Worm (Caenorhabditis elegans) whole organism, mixed stage, embryonic: ENCODE data around the gene T06D8.10.

Source experiments
- blmp-1 ChIP-seq: fragments of 150-350 bp; optimal IDR thresholded peaks from 2 replicates; lab custom pipeline; 2014; ENCODE audit warnings: missing biosample characterization, missing genetic modification characterization
- ceh-39 ChIP-seq: fragments of 150-350 bp; optimal IDR thresholded peaks from 2 replicates; lab custom pipeline; 2014; ENCODE audit warnings: missing biosample characterization, missing genetic modification characterization
- elt-1 ChIP-seq: sonication (generic microtip); optimal IDR thresholded peaks from 2 replicates; lab custom pipeline; 2017; ENCODE audit warnings: missing genetic modification characterization, mild to moderate bottlenecking, missing compliant biosample characterization, antibody characterized with exemption, moderate library complexity, borderline replicate concordance; ENCODE audit not compliant: insufficient read depth
- nhr-28 ChIP-seq: fragments of 150-350 bp; optimal IDR thresholded peaks from 2 replicates; lab custom pipeline; 2014; ENCODE audit warnings: missing biosample characterization, missing genetic modification characterization
- nhr-76 ChIP-seq: sonication (generic microtip); optimal IDR thresholded peaks from 2 replicates; lab custom pipeline; 2017; ENCODE audit warnings: missing biosample characterization, missing genetic modification characterization
- ztf-11 ChIP-seq: fragments of 150-350 bp; optimal IDR thresholded peaks from 2 replicates; lab custom pipeline; 2014; ENCODE audit warnings: missing biosample characterization, missing genetic modification characterization

DNA sequence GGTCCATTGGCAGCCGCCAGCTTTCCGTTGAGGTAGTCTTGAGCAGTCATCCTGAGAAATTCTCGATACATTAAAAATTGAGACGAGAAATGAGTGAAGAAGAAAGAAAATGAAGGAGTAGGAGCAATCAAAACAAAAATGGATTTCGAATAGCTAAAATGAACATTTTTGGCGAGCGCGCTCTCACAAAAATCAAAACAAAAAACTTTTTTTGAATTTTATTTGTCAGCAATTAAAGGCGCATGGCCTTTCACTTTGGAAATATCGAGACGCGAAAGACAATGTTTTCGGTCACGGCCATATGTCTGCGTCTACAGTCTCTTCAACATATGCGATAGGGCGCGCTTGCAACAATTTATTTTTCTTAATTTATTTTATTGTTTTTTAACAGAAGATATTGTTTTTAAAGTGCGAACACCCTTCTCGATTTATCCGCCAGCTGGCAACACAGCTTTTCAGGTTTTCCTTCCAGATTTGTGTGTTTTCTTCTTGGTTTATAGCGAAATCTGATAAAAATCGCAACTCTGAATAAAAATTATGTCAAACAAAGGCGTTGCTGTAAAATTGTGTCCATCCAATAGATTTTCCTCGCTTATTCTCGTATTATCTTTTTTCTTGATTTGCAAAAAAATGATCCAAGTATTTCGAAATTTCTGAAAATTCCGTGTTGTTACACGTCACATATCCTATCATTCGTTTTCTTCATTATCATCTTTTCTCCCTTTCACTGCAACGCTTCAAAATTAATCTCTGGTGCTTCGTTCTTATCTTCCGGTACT, 8.3 kb downstream of the T06D8.10 start, which contains the start of the genes rpn-9 and T06D8.9:
- TF ChIP-seq ceh-39 (tag; lab: Kevin White, UChicago) (no peak), nhr-28 (tag; lab: Kevin White, UChicago) (no peak), blmp-1 (tag; lab: Kevin White, UChicago) (peak; percentile 26), ztf-11 (tag; lab: Kevin White, UChicago) (no peak), elt-1 (tag; lab: Kevin White, UChicago) (no peak), nhr-76 (tag; lab: Kevin White, UChicago) (no peak)
